Worm (Caenorhabditis elegans): Measurements from ENCODE around the gene mab-5.

- TF ChIP-seq ces-1 (GFP tag; optimal IDR thresholded peaks at IDR 0.05) (no peak), skn-1 (tag; optimal IDR thresholded peaks at IDR 0.05) (no peak), ctbp-1 (GFP tag; IDR thresholded peaks at IDR 0.05) (no peak), F37D6.2 (tag; optimal IDR thresholded peaks at IDR 0.05) (no peak), unc-62 (GFP tag; optimal IDR thresholded peaks at IDR 0.05 in 1 of 2) (no peak), unc-62 (tag; optimal IDR thresholded peaks at IDR 0.05) (no peak), mdl-1 (tag; optimal IDR thresholded peaks at IDR 0.05) (no peak)
Observed at ce11 chrIII:7768963-7769362, 14.3 kb downstream of the mab-5 start, which contains the start of gene ZK686.3.
